Fruit fly (Drosophila melanogaster) whole organism, wandering third instar larva: Measurements from ENCODE around the gene CG8036.

Source experiments
- CG9705 ChIP-seq: fragments of 200-800 bp; sonication (Bioruptor generic); optimal IDR thresholded peaks from 2 replicates; lab custom pipeline; 2018; ENCODE audit warnings: missing biosample characterization, mild to moderate bottlenecking, missing genetic modification characterization
- Hr78 ChIP-seq: fragments of >200 bp; optimal IDR thresholded peaks from 2 replicates; lab custom pipeline; 2017; ENCODE audit warnings: missing biosample characterization, missing genetic modification characterization
- Jra ChIP-seq: sonication (Bioruptor generic); optimal IDR thresholded peaks from 2 replicates; lab custom pipeline; 2016; ENCODE audit warnings: missing biosample characterization, missing genetic modification characterization
- Rel ChIP-seq, 2 experiments: fragments of 200-800 bp; sonication (Bioruptor generic) in 1 of 2; optimal IDR thresholded peaks; 2 replicates in 1 of 2; 3 replicates in 1 of 2; lab custom pipeline; 2016 to 2019; ENCODE audit warnings: mild to moderate bottlenecking in 2 of 2, missing biosample characterization in 2 of 2, missing genetic modification characterization in 2 of 2, moderate library complexity in 1 of 2
- h ChIP-seq: fragments of 200-800 bp; sonication (Bioruptor generic); optimal IDR thresholded peaks from 3 replicates; lab custom pipeline; 2016; ENCODE audit warnings: missing biosample characterization, mild to moderate bottlenecking, missing genetic modification characterization
- lola ChIP-seq: fragments of >200 bp; optimal IDR thresholded peaks from 2 replicates; lab custom pipeline; 2017; ENCODE audit warnings: missing biosample characterization, missing genetic modification characterization
- pan ChIP-seq: fragments of >200 bp; optimal IDR thresholded peaks from 2 replicates; lab custom pipeline; 2017
- tai ChIP-seq: sonication (Bioruptor generic); optimal IDR thresholded peaks from 2 replicates; lab custom pipeline; 2016; ENCODE audit warnings: missing biosample characterization, missing genetic modification characterization

dm6 chr3R:8668024-8668856 lies 572 bp downstream of the CG8036 start:
- TF ChIP-seq Rel (GFP tag; optimal IDR thresholded peaks at IDR 0.05; lab: Kevin White, UChicago) (no peak), Rel (tag; optimal IDR thresholded peaks at IDR 0.05; lab: Kevin White, UChicago) (no peak), pan (lab: Kevin White, UChicago) (no peak), h (GFP tag; lab: Kevin White, UChicago) (no peak), tai (GFP tag; lab: Kevin White, UChicago) (no peak), Jra (GFP tag; lab: Kevin White, UChicago) (no peak), CG9705 (no peak), lola (GFP tag; lab: Kevin White, UChicago) (no peak), Hr78 (GFP tag; lab: Kevin White, UChicago) (no peak)
